Worm (Caenorhabditis elegans) whole organism, early embryonic: ENCODE measurements around the gene ctr-9.

Source experiments
- B0310.2 ChIP-seq: sonication (generic microtip); optimal IDR thresholded peaks from 2 replicates; lab custom pipeline; 2016; ENCODE audit warnings: mild to moderate bottlenecking, missing genetic modification characterization, missing compliant biosample characterization
- F13C5.2 ChIP-seq: sonication (generic microtip); optimal IDR thresholded peaks from 2 replicates; lab custom pipeline; 2017; ENCODE audit warnings: mild to moderate bottlenecking, missing genetic modification characterization, inconsistent platforms, missing compliant biosample characterization
- aly-1 ChIP-seq: sonication (generic microtip); optimal IDR thresholded peaks from 2 replicates; lab custom pipeline; 2016; ENCODE audit warnings: missing genetic modification characterization, missing compliant biosample characterization
- ama-1 ChIP-seq: fragments of 150-350 bp; optimal IDR thresholded peaks from 2 replicates; lab custom pipeline; 2014
- ceh-13 ChIP-seq: fragments of 200-800 bp; sonication (Bioruptor generic); optimal IDR thresholded peaks from 2 replicates; lab custom pipeline; 2018; ENCODE audit warnings: mild to moderate bottlenecking, missing genetic modification characterization, missing compliant biosample characterization
- ceh-36 ChIP-seq: sonication (generic microtip); optimal IDR thresholded peaks from 2 replicates; lab custom pipeline; 2016; ENCODE audit warnings: missing genetic modification characterization, inconsistent platforms, missing compliant biosample characterization
- ets-7 ChIP-seq: sonication (generic microtip); optimal IDR thresholded peaks from 2 replicates; lab custom pipeline; 2016; ENCODE audit warnings: missing genotype, missing genetic modification characterization, missing compliant biosample characterization
- flt-1 ChIP-seq: fragments of 200-800 bp; sonication (Bioruptor generic); IDR thresholded peaks from 2 replicates; pipeline ENCODE4 v1.3.6; 2022; ENCODE audit warnings: missing genetic modification characterization, missing compliant biosample characterization
- hmbx-1 ChIP-seq: sonication (generic microtip); optimal IDR thresholded peaks from 2 replicates; lab custom pipeline; 2016; ENCODE audit warnings: mild to moderate bottlenecking, missing genetic modification characterization, missing compliant biosample characterization
- hmg-4 ChIP-seq: fragments of 200-800 bp; sonication (Bioruptor generic); optimal IDR thresholded peaks from 2 replicates; lab custom pipeline; 2018; ENCODE audit warnings: mild to moderate bottlenecking, missing genetic modification characterization, missing compliant biosample characterization
- hnd-1 ChIP-seq: sonication (generic microtip); optimal IDR thresholded peaks from 2 replicates; lab custom pipeline; 2016; ENCODE audit warnings: missing genetic modification characterization, missing compliant biosample characterization
- pes-1 ChIP-seq: fragments of 200-800 bp; sonication (Bioruptor generic); IDR thresholded peaks from 2 replicates; pipeline ENCODE4 v1.3.6; 2022; ENCODE audit warnings: missing genetic modification reagents, missing genetic modification characterization, missing compliant biosample characterization
- scrt-1 ChIP-seq: fragments of 200-800 bp; sonication (Bioruptor generic); IDR thresholded peaks from 2 replicates; pipeline ENCODE4 v1.3.6; 2022; ENCODE audit warnings: missing genetic modification characterization, missing compliant biosample characterization
- sea-1 ChIP-seq: fragments of 200-800 bp; sonication (Bioruptor generic); conservative IDR thresholded peaks from 2 replicates; pipeline ENCODE4 v1.3.6; 2022; ENCODE audit warnings: missing genetic modification characterization, missing compliant biosample characterization
- tbx-11 ChIP-seq: fragments of 200-800 bp; sonication (Bioruptor generic); IDR thresholded peaks from 2 replicates; pipeline ENCODE4 v1.3.6; 2022; ENCODE audit warnings: missing genetic modification characterization, missing compliant biosample characterization
- tbx-37 ChIP-seq: fragments of 200-800 bp; sonication (Bioruptor generic); conservative IDR thresholded peaks from 2 replicates; pipeline ENCODE4 v1.3.6; 2022; ENCODE audit warnings: missing genetic modification reagents, missing genetic modification characterization, missing compliant biosample characterization
- tra-4 ChIP-seq: sonication (generic microtip); optimal IDR thresholded peaks from 2 replicates; lab custom pipeline; 2017; ENCODE audit warnings: missing genetic modification characterization, missing compliant biosample characterization

The ctr-9 gene

ce11 chrIII:9511660-9512059, 20.5 kb downstream of the ctr-9 start:
- TF ChIP-seq flt-1 (GFP tag; lab: Robert Waterston, UW) (no peak), hmbx-1 (tag; lab: Kevin White, UChicago) (no peak), ets-7 (no peak), ama-1 (lab: Kevin White, UChicago) (no peak), B0310.2 (no peak), tbx-37 (no peak), pes-1 (GFP tag; lab: Robert Waterston, UW) (no peak), sea-1 (GFP tag; lab: Robert Waterston, UW) (no peak), tbx-11 (GFP tag; lab: Robert Waterston, UW) (no peak), ceh-36 (tag; lab: Kevin White, UChicago) (no peak), ceh-13 (GFP tag; lab: Kevin White, UChicago) (no peak), hmg-4 (GFP tag; lab: Kevin White, UChicago) (no peak), tra-4 (tag; lab: Kevin White, UChicago) (no peak), F13C5.2 (tag; lab: Kevin White, UChicago) (no peak), scrt-1 (GFP tag; lab: Robert Waterston, UW) (no peak), aly-1 (tag; lab: Kevin White, UChicago) (no peak)

ce11 chrIII:9513006-9513405, 21.8 kb downstream of the ctr-9 start:
- TF ChIP-seq ama-1 (lab: Kevin White, UChicago) (no peak), hmbx-1 (tag; lab: Kevin White, UChicago) (no peak), pes-1 (GFP tag; lab: Robert Waterston, UW) (no peak), scrt-1 (GFP tag; lab: Robert Waterston, UW) (no peak), hnd-1 (tag; lab: Kevin White, UChicago) (no peak), tbx-11 (GFP tag; lab: Robert Waterston, UW) (no peak), tra-4 (tag; lab: Kevin White, UChicago) (no peak), ceh-36 (tag; lab: Kevin White, UChicago) (no peak), flt-1 (GFP tag; lab: Robert Waterston, UW) (no peak), hmg-4 (GFP tag; lab: Kevin White, UChicago) (no peak), B0310.2 (no peak), F13C5.2 (tag; lab: Kevin White, UChicago) (no peak), aly-1 (tag; lab: Kevin White, UChicago) (no peak), sea-1 (GFP tag; lab: Robert Waterston, UW) (no peak), tbx-37 (no peak), ceh-13 (GFP tag; lab: Kevin White, UChicago) (no peak), ets-7 (no peak)

- no peak for TF ChIP-seq tbx-11 (GFP tag; lab: Robert Waterston, UW)
- no peak for TF ChIP-seq scrt-1 (GFP tag; lab: Robert Waterston, UW)
- no peak for TF ChIP-seq sea-1 (GFP tag; lab: Robert Waterston, UW)
- TF ChIP-seq aly-1 (tag; lab: Kevin White, UChicago) = no peak
- no peak for TF ChIP-seq hmbx-1 (tag; lab: Kevin White, UChicago)
- TF ChIP-seq hmg-4 (GFP tag; lab: Kevin White, UChicago) = no peak
- TF ChIP-seq tra-4 (tag; lab: Kevin White, UChicago) = no peak
Observed at ce11 chrIII:9513569-9513968, 22.4 kb downstream of the ctr-9 start, which contains the start of gene F55H2.8. TSS of gene F55H2.8 (plus strand) at chrIII:9513869.

ce11 chrIII:9516148-9516547, 25.0 kb downstream of the ctr-9 start, which contains the start of gene F55H2.7:
TSS of gene F55H2.7 (minus strand) at chrIII:9516248.
- TF ChIP-seq hmg-4 (GFP tag; lab: Kevin White, UChicago) = no peak
- no peak for TF ChIP-seq ets-7
- TF ChIP-seq B0310.2 = no peak
- no peak for TF ChIP-seq tbx-11 (GFP tag; lab: Robert Waterston, UW)
- TF ChIP-seq pes-1 (GFP tag; lab: Robert Waterston, UW) = no peak
- TF ChIP-seq aly-1 (tag; lab: Kevin White, UChicago) = no peak
- TF ChIP-seq ceh-13 (GFP tag; lab: Kevin White, UChicago) = no peak
- TF ChIP-seq hnd-1 (tag; lab: Kevin White, UChicago) = no peak
- no peak for TF ChIP-seq scrt-1 (GFP tag; lab: Robert Waterston, UW)
- no peak for TF ChIP-seq ceh-36 (tag; lab: Kevin White, UChicago)
- no peak for TF ChIP-seq flt-1 (GFP tag; lab: Robert Waterston, UW)
- TF ChIP-seq F13C5.2 (tag; lab: Kevin White, UChicago) = no peak
- no peak for TF ChIP-seq ama-1 (lab: Kevin White, UChicago)
- TF ChIP-seq tra-4 (tag; lab: Kevin White, UChicago) = no peak
- no peak for TF ChIP-seq hmbx-1 (tag; lab: Kevin White, UChicago)
- TF ChIP-seq sea-1 (GFP tag; lab: Robert Waterston, UW) = no peak
- no peak for TF ChIP-seq tbx-37

ce11 chrIII:9521410-9522090, 30.4 kb downstream of the ctr-9 start, which contains the start of the genes clu-1 and prp-40:
TSS of gene clu-1 (minus strand) at chrIII:9521460.
TSS of gene prp-40 (plus strand) at chrIII:9522075.
- TF ChIP-seq tbx-37 (0 out of 2 replicates have a peak, but pooled peaks have one; percentile 13), F13C5.2 (tag; lab: Kevin White, UChicago) (peak; percentile 36), ama-1 (lab: Kevin White, UChicago) (no peak), hmg-4 (GFP tag; lab: Kevin White, UChicago) (peak; percentile 37)

- TF ChIP-seq ets-7 (no peak), hmg-4 (GFP tag; lab: Kevin White, UChicago) (peak; percentile 7), tbx-11 (GFP tag; lab: Robert Waterston, UW) (no peak), sea-1 (GFP tag; lab: Robert Waterston, UW) (no peak), hmbx-1 (tag; lab: Kevin White, UChicago) (no peak)
Observed at ce11 chrIII:9523581-9523980, 32.4 kb downstream of the ctr-9 start, which contains the start of gene mrps-23. TSS of gene mrps-23 (minus strand) at chrIII:9523672.

- TF ChIP-seq sea-1 (GFP tag; lab: Robert Waterston, UW) (no peak), aly-1 (tag; lab: Kevin White, UChicago) (no peak), B0310.2 (no peak), ceh-13 (GFP tag; lab: Kevin White, UChicago) (no peak), ama-1 (lab: Kevin White, UChicago) (no peak), pes-1 (GFP tag; lab: Robert Waterston, UW) (no peak)
Observed at ce11 chrIII:9525252-9525651, 34.1 kb downstream of the ctr-9 start, which contains the start of gene trpp-3. TSS of gene trpp-3 (plus strand) at chrIII:9525552.
